Worm (Caenorhabditis elegans) whole organism, early embryonic: Measurements from ENCODE around the gene C16C8.9.
"Not testable (repeated sequence)": the region's sequence is repeated elsewhere in the genome, so short reads cannot be mapped to it uniquely, and the experiment has no call there.

ENCODE experiments used
- B0310.2 ChIP-seq: sonication (generic microtip); optimal IDR thresholded peaks from 2 replicates; lab custom pipeline; 2016; ENCODE audit warnings: mild to moderate bottlenecking, missing genetic modification characterization, missing compliant biosample characterization
- aly-1 ChIP-seq: sonication (generic microtip); optimal IDR thresholded peaks from 2 replicates; lab custom pipeline; 2016; ENCODE audit warnings: missing genetic modification characterization, missing compliant biosample characterization
- ama-1 ChIP-seq: fragments of 150-350 bp; optimal IDR thresholded peaks from 2 replicates; lab custom pipeline; 2014
- ceh-13 ChIP-seq: fragments of 200-800 bp; sonication (Bioruptor generic); optimal IDR thresholded peaks from 2 replicates; lab custom pipeline; 2018; ENCODE audit warnings: mild to moderate bottlenecking, missing genetic modification characterization, missing compliant biosample characterization
- ets-7 ChIP-seq: sonication (generic microtip); optimal IDR thresholded peaks from 2 replicates; lab custom pipeline; 2016; ENCODE audit warnings: missing genotype, missing genetic modification characterization, missing compliant biosample characterization
- flt-1 ChIP-seq: fragments of 200-800 bp; sonication (Bioruptor generic); IDR thresholded peaks from 2 replicates; pipeline ENCODE4 v1.3.6; 2022; ENCODE audit warnings: missing genetic modification characterization, missing compliant biosample characterization
- hmbx-1 ChIP-seq: sonication (generic microtip); optimal IDR thresholded peaks from 2 replicates; lab custom pipeline; 2016; ENCODE audit warnings: mild to moderate bottlenecking, missing genetic modification characterization, missing compliant biosample characterization
- tbx-11 ChIP-seq: fragments of 200-800 bp; sonication (Bioruptor generic); IDR thresholded peaks from 2 replicates; pipeline ENCODE4 v1.3.6; 2022; ENCODE audit warnings: missing genetic modification characterization, missing compliant biosample characterization
- tbx-37 ChIP-seq: fragments of 200-800 bp; sonication (Bioruptor generic); conservative IDR thresholded peaks from 2 replicates; pipeline ENCODE4 v1.3.6; 2022; ENCODE audit warnings: missing genetic modification reagents, missing genetic modification characterization, missing compliant biosample characterization
- tra-4 ChIP-seq: sonication (generic microtip); optimal IDR thresholded peaks from 2 replicates; lab custom pipeline; 2017; ENCODE audit warnings: missing genetic modification characterization, missing compliant biosample characterization

ce11 chrII:3464580-3464979 lies 1.6 kb upstream of the C16C8.9 start, which contains the start of gene C16C8.10:
- TF ChIP-seq flt-1 (GFP tag; lab: Robert Waterston, UW); tbx-11 (GFP tag; lab: Robert Waterston, UW); ets-7 (tag; lab: Kevin White, UChicago); ceh-13 (GFP tag; lab: Kevin White, UChicago); ama-1 (lab: Kevin White, UChicago); aly-1 (tag; lab: Kevin White, UChicago); hmbx-1 (tag; lab: Kevin White, UChicago); tra-4 (tag; lab: Kevin White, UChicago); B0310.2 (tag; lab: Kevin White, UChicago); tbx-37 (GFP tag; lab: Robert Waterston, UW): not testable (repeated sequence)
